Worm (Caenorhabditis elegans): ENCODE results near the gene ptp-1.

The ptp-1 gene

DNA sequence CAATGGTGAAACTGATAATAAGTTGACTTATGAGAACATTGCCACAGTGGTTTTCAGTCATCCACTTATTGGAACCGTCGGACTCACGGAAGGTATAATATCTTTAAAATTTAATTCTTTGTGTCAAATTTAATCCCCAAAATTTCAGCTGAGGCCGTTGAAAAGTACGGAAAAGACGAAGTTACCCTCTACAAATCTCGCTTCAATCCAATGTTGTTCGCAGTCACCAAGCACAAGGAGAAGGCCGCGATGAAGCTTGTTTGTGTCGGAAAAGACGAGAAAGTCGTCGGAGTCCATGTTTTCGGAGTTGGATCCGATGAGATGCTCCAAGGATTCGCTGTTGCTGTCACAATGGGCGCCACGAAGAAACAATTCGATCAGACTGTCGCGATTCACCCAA, 61.9 kb downstream of the ptp-1 start:
- TF ChIP-seq tab-1 (GFP tag; IDR thresholded peaks at IDR 0.05) (no peak), T22C8.4 (GFP tag; IDR thresholded peaks at IDR 0.05) (no peak), med-1 (GFP tag; optimal IDR thresholded peaks at IDR 0.05; ENCODE audit: insufficient read depth) (no peak), cog-1 (tag; optimal IDR thresholded peaks at IDR 0.05) (no peak), flt-1 (GFP tag; IDR thresholded peaks at IDR 0.05) (no peak), ztf-29 (GFP tag; IDR thresholded peaks at IDR 0.05) (no peak), klf-2 (GFP tag; conservative IDR thresholded peaks at IDR 0.05) (no peak), ref-1 (GFP tag; conservative IDR thresholded peaks at IDR 0.05) (no peak), ztf-23 (GFP tag; IDR thresholded peaks at IDR 0.05) (no peak)

- no peak for TF ChIP-seq ref-1 (GFP tag; conservative IDR thresholded peaks at IDR 0.05)
- TF ChIP-seq ztf-29 (GFP tag; IDR thresholded peaks at IDR 0.05): no peak
- no peak for TF ChIP-seq med-1 (GFP tag; optimal IDR thresholded peaks at IDR 0.05; ENCODE audit: insufficient read depth)
- no peak for TF ChIP-seq T22C8.4 (GFP tag; IDR thresholded peaks at IDR 0.05)
- no peak for TF ChIP-seq tab-1 (GFP tag; IDR thresholded peaks at IDR 0.05)
- TF ChIP-seq ztf-23 (GFP tag; IDR thresholded peaks at IDR 0.05): no peak
- no peak for TF ChIP-seq flt-1 (GFP tag; IDR thresholded peaks at IDR 0.05)
- no peak for TF ChIP-seq cog-1 (tag; optimal IDR thresholded peaks at IDR 0.05)
- no peak for TF ChIP-seq klf-2 (GFP tag; conservative IDR thresholded peaks at IDR 0.05)
Observed at ce11 chrIII:3652964-3653363, 62.4 kb downstream of the ptp-1 start.

DNA sequence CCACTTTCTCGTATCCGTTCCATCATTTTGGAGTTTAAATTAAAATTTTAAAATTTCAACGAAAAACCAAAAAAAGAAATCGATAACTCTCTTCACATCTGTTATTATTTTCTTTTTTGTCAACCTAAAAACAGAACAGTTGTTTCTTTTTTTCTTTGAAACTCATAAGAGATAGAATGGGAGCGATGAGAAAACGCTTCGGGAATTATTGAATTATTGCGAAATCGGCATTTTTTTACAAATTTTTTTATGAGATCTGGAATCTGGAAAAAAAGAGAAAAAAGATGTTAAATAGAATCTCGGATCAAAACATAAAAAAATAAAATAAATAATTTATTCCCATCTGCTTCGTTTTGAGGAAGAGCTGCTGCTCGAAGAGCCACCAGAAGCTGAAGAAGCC, 67.0 kb downstream of the ptp-1 start, which contains the start of gene C46F11.5:
C46F11.5 (minus strand) TSS at position 128 of the 400 bp plus-strand sequence.
- TF ChIP-seq T22C8.4 (GFP tag; IDR thresholded peaks at IDR 0.05) (no peak), ztf-29 (GFP tag; IDR thresholded peaks at IDR 0.05) (no peak), klf-2 (GFP tag; conservative IDR thresholded peaks at IDR 0.05) (no peak), cog-1 (tag; optimal IDR thresholded peaks at IDR 0.05) (no peak), med-1 (GFP tag; optimal IDR thresholded peaks at IDR 0.05; ENCODE audit: insufficient read depth) (no peak), flt-1 (GFP tag; IDR thresholded peaks at IDR 0.05) (no peak), tab-1 (GFP tag; IDR thresholded peaks at IDR 0.05) (no peak), ref-1 (GFP tag; conservative IDR thresholded peaks at IDR 0.05) (no peak)

Data from whole organism, midembryonic.